Worm (Caenorhabditis elegans) whole organism, L4/young adult: Measurements from ENCODE around the gene acs-11.

Source experiments
- W03F9.2 ChIP-seq: fragments of 150-350 bp; optimal IDR thresholded peaks from 2 replicates; lab custom pipeline; 2014; ENCODE audit warnings: missing biosample characterization, missing genetic modification characterization
- him-1 ChIP-seq: sonication (generic microtip); optimal IDR thresholded peaks from 2 replicates; lab custom pipeline; 2016; ENCODE audit warnings: missing genotype, missing genetic modification reagents, missing genetic modification characterization, missing compliant biosample characterization

ce11 chrII:4775802-4776201 is 33.9 kb downstream of the acs-11 start:
- TF ChIP-seq W03F9.2 (tag; lab: Kevin White, UChicago) (no peak), him-1 (tag; lab: Kevin White, UChicago) (no peak)
